Worm (Caenorhabditis elegans) whole organism, L4 larva: ENCODE data around the gene Y25C1A.8.

Experiments used
- F10B5.3 ChIP-seq: sonication (generic microtip); optimal IDR thresholded peaks from 2 replicates; lab custom pipeline; 2016; ENCODE audit warnings: mild to moderate bottlenecking, missing genetic modification characterization, missing compliant biosample characterization
- Y105C5A.15 ChIP-seq: fragments of 200-800 bp; sonication (Bioruptor generic); IDR thresholded peaks from 2 replicates; pipeline ENCODE4 v1.3.6; 2022; ENCODE audit warnings: missing genetic modification characterization, missing compliant biosample characterization
- Y48G9A.11 ChIP-seq: fragments of 200-800 bp; sonication (Bioruptor generic); IDR thresholded peaks from 2 replicates; pipeline ENCODE4 v1.3.6; 2022; ENCODE audit warnings: missing genetic modification reagents, missing genetic modification characterization, missing compliant biosample characterization
- Y5F2A.4 ChIP-seq: fragments of 200-800 bp; sonication (Bioruptor generic); optimal IDR thresholded peaks from 2 replicates; lab custom pipeline; 2018; ENCODE audit warnings: mild to moderate bottlenecking, missing genetic modification characterization, missing compliant biosample characterization
- Y75B8A.6 ChIP-seq: fragments of 200-800 bp; sonication (Bioruptor generic); IDR thresholded peaks from 2 replicates; pipeline ENCODE4 v1.3.6; 2022; ENCODE audit warnings: missing genetic modification reagents, missing genetic modification characterization, missing compliant biosample characterization
- ceh-20 ChIP-seq: fragments of 200-800 bp; sonication (Bioruptor generic); IDR thresholded peaks from 2 replicates; pipeline ENCODE4 v1.3.6; 2022; ENCODE audit warnings: missing genetic modification reagents, missing genetic modification characterization, missing compliant biosample characterization
- ces-1 ChIP-seq: fragments of 150-350 bp; sonication (generic microtip); optimal IDR thresholded peaks from 4 replicates; lab custom pipeline; 2014; ENCODE audit warnings: missing biosample characterization, missing genetic modification reagents, missing genetic modification characterization
- daf-16 ChIP-seq, 3 experiments: sonication (generic microtip); optimal IDR thresholded peaks; 2 replicates each; lab custom pipeline; 2016 to 2017; ENCODE audit warnings: missing genetic modification characterization in 3 of 3, missing genetic modification reagents in 3 of 3, mild to moderate bottlenecking in 2 of 3, missing compliant biosample characterization in 2 of 3, missing biosample characterization in 1 of 3, moderate library complexity in 1 of 3
- daf-8 ChIP-seq: fragments of 200-800 bp; sonication (Bioruptor generic); IDR thresholded peaks from 2 replicates; pipeline ENCODE4 v1.3.6; 2022; ENCODE audit warnings: missing genetic modification characterization, missing compliant biosample characterization
- dmd-6 ChIP-seq: fragments of 200-800 bp; sonication (Bioruptor generic); IDR thresholded peaks from 2 replicates; pipeline ENCODE4 v1.3.6; 2022; ENCODE audit warnings: missing genetic modification reagents, missing genetic modification characterization, missing compliant biosample characterization
- dmd-9 ChIP-seq: fragments of 200-800 bp; sonication (Bioruptor generic); IDR thresholded peaks from 2 replicates; pipeline ENCODE4 v1.3.6; 2022; ENCODE audit warnings: missing genetic modification reagents, missing genetic modification characterization, missing compliant biosample characterization
- dpl-1 ChIP-seq: fragments of 150-350 bp; optimal IDR thresholded peaks from 2 replicates; lab custom pipeline; 2014; ENCODE audit warnings: missing biosample characterization, missing genetic modification reagents, missing genetic modification characterization
- egl-43 ChIP-seq: fragments of 200-800 bp; sonication (Bioruptor generic); IDR thresholded peaks from 2 replicates; pipeline ENCODE4 v1.3.6; 2022; ENCODE audit warnings: missing genetic modification reagents, missing genetic modification characterization, missing compliant biosample characterization
- fos-1 ChIP-seq: fragments of 150-350 bp; optimal IDR thresholded peaks from 2 replicates; lab custom pipeline; 2014; ENCODE audit warnings: missing biosample characterization, missing genetic modification characterization
- lin-1 ChIP-seq: fragments of 200-800 bp; sonication (Bioruptor generic); IDR thresholded peaks from 2 replicates; pipeline ENCODE4 v1.3.6; 2022; ENCODE audit warnings: missing genetic modification reagents, missing genetic modification characterization, missing compliant biosample characterization
- lin-29 ChIP-seq: fragments of 200-800 bp; sonication (Bioruptor generic); IDR thresholded peaks from 2 replicates; pipeline ENCODE4 v1.3.6; 2022; ENCODE audit warnings: missing genetic modification reagents, missing genetic modification characterization, missing compliant biosample characterization
- mdt-29 ChIP-seq: fragments of 200-800 bp; sonication (Bioruptor generic); IDR thresholded peaks from 2 replicates; pipeline ENCODE4 v1.3.6; 2022; ENCODE audit warnings: missing genetic modification reagents, missing genetic modification characterization, missing compliant biosample characterization
- mxl-2 ChIP-seq: fragments of 200-800 bp; sonication (Bioruptor generic); conservative IDR thresholded peaks from 2 replicates; pipeline ENCODE4 v1.3.6; 2022; ENCODE audit warnings: missing genetic modification reagents, missing genetic modification characterization, missing compliant biosample characterization
- mxl-3 ChIP-seq: fragments of 200-800 bp; sonication (Bioruptor generic); optimal IDR thresholded peaks from 2 replicates; lab custom pipeline; 2018; ENCODE audit warnings: mild to moderate bottlenecking, missing genetic modification characterization, missing compliant biosample characterization
- nhr-48 ChIP-seq: sonication (generic microtip); optimal IDR thresholded peaks from 2 replicates; lab custom pipeline; 2016; ENCODE audit warnings: mild to moderate bottlenecking, missing genetic modification characterization, missing compliant biosample characterization
- nhr-6 ChIP-seq: fragments of 150-350 bp; optimal IDR thresholded peaks from 2 replicates; lab custom pipeline; 2014; ENCODE audit warnings: missing biosample characterization, missing genetic modification characterization
- set-16 ChIP-seq: fragments of 200-800 bp; sonication (Bioruptor generic); IDR thresholded peaks from 2 replicates; pipeline ENCODE4 v1.3.6; 2022; ENCODE audit warnings: missing genetic modification reagents, missing genetic modification characterization, missing compliant biosample characterization
- skn-1 ChIP-seq: fragments of 150-350 bp; optimal IDR thresholded peaks from 2 replicates; lab custom pipeline; 2014; ENCODE audit warnings: missing biosample characterization, missing genetic modification characterization
- tag-97 ChIP-seq: fragments of 200-800 bp; sonication (Bioruptor generic); IDR thresholded peaks from 2 replicates; pipeline ENCODE4 v1.3.6; 2022; ENCODE audit warnings: missing genetic modification characterization, missing compliant biosample characterization
- unc-39 ChIP-seq: sonication (generic microtip); optimal IDR thresholded peaks from 2 replicates; lab custom pipeline; 2017; ENCODE audit warnings: missing biosample characterization, missing genetic modification characterization
- unc-62 ChIP-seq, 3 experiments: fragments of 150-350 bp in 1 of 3; sonication (generic microtip); optimal IDR thresholded peaks in 2 of 3; peaks in 1 of 3; 1 replicate in 1 of 3; 2 replicates in 2 of 3; lab custom pipeline; 2014 to 2017; ENCODE audit warnings: missing biosample characterization in 3 of 3, missing genetic modification characterization in 3 of 3, missing genetic modification reagents in 3 of 3, missing genotype in 1 of 3
- zag-1 ChIP-seq: fragments of 150-350 bp; optimal IDR thresholded peaks from 2 replicates; lab custom pipeline; 2014; ENCODE audit warnings: missing biosample characterization, missing genetic modification characterization
- ztf-7 ChIP-seq: fragments of 150-350 bp; optimal IDR thresholded peaks from 2 replicates; lab custom pipeline; 2014; ENCODE audit warnings: missing biosample characterization, missing genetic modification characterization

Y25C1A.8 gene

ce11 chrII:3051332-3051731, 25.4 kb downstream of the Y25C1A.8 start:
- TF ChIP-seq unc-62 (GFP tag; optimal IDR thresholded peaks at IDR 0.05 in 1 of 2; lab: Kevin White, UChicago) (peak in 1 of 2 experiments; percentile 94), unc-62 (tag; optimal IDR thresholded peaks at IDR 0.05; lab: Kevin White, UChicago) (no peak), mdt-29 (no peak)

ce11 chrII:3050703-3051102, 26.1 kb downstream of the Y25C1A.8 start, which contains the start of gene sri-31:
Gene sri-31 (plus strand): TSS chrII:3051003.
- TF ChIP-seq Y48G9A.11 (0 out of 2 replicates have a peak, but pooled peaks have one; percentile 7), Y75B8A.6 (no peak)

ce11 chrII:3048989-3049388, 27.8 kb downstream of the Y25C1A.8 start:
- no peak for TF ChIP-seq F10B5.3
- no peak for TF ChIP-seq Y5F2A.4 (GFP tag; lab: Kevin White, UChicago)
- TF ChIP-seq lin-1 (GFP tag; lab: Robert Waterston, UW), result no peak
- TF ChIP-seq skn-1 (tag; lab: Kevin White, UChicago), result no peak
- TF ChIP-seq unc-39, result no peak
- no peak for TF ChIP-seq ces-1 (GFP tag; lab: Kevin White, UChicago)
- TF ChIP-seq mxl-2, result no peak
- no peak for TF ChIP-seq ceh-20
- no peak for TF ChIP-seq ztf-7 (tag; lab: Kevin White, UChicago)
- TF ChIP-seq fos-1 (tag; lab: Kevin White, UChicago), result no peak
- no peak for TF ChIP-seq dmd-9 (GFP tag; lab: Robert Waterston, UW)
- TF ChIP-seq daf-8 (GFP tag; lab: Robert Waterston, UW), result no peak
- TF ChIP-seq nhr-6 (tag; lab: Kevin White, UChicago), result no peak
- no peak for TF ChIP-seq Y105C5A.15

ce11 chrII:3048378-3048777, 28.4 kb downstream of the Y25C1A.8 start, which contains the start of gene sri-28:
Gene sri-28 (plus strand): TSS chrII:3048678.
- no peak for TF ChIP-seq lin-29 (GFP tag; lab: Robert Waterston, UW)

ce11 chrII:3045875-3046274, 30.9 kb downstream of the Y25C1A.8 start, which contains the start of gene sri-30:
Gene sri-30 (plus strand): TSS chrII:3046175.
- TF ChIP-seq unc-62 (GFP tag; optimal IDR thresholded peaks at IDR 0.05 in 1 of 2; lab: Kevin White, UChicago) (peak in 1 of 2 experiments; percentile 87), unc-62 (tag; optimal IDR thresholded peaks at IDR 0.05; lab: Kevin White, UChicago) (no peak), tag-97 (no peak), dmd-6 (GFP tag; lab: Robert Waterston, UW) (no peak), zag-1 (no peak), mxl-3 (GFP tag; lab: Kevin White, UChicago) (no peak), mdt-29 (no peak), nhr-48 (tag; lab: Kevin White, UChicago) (no peak)

- peak; percentile 84 for TF ChIP-seq set-16 (GFP tag; lab: Robert Waterston, UW)
- peak; percentile 25; the same call in 1 of the 2 replicates for TF ChIP-seq egl-43 (GFP tag; lab: Robert Waterston, UW)
- TF ChIP-seq daf-16 (GFP tag; optimal IDR thresholded peaks at IDR 0.05; lab: Kevin White, UChicago), result no peak
- no peak for TF ChIP-seq daf-16 (tag; optimal IDR thresholded peaks at IDR 0.05; lab: Kevin White, UChicago)
Measured at ce11 chrII:3045422-3045821, 31.3 kb downstream of the Y25C1A.8 start.

ce11 chrII:3044023-3044422, 32.7 kb downstream of the Y25C1A.8 start, which contains the start of gene sri-29:
Gene sri-29 (plus strand): TSS chrII:3044323.
- TF ChIP-seq dpl-1 (GFP tag; lab: Kevin White, UChicago) (no peak), unc-62 (GFP tag; optimal IDR thresholded peaks at IDR 0.05 in 1 of 2; lab: Kevin White, UChicago) (peak in 1 of 2 experiments; percentile 13), unc-62 (tag; optimal IDR thresholded peaks at IDR 0.05; lab: Kevin White, UChicago) (no peak)
